Fruit fly (Drosophila melanogaster) whole organism, embryonic: Measurements from ENCODE around the gene Pif1A.
A peak's percentile ranks its signal among the peaks of the same experiment; 100 is the strongest.

ENCODE experiments used
- CG1024 ChIP-seq: fragments of 200-800 bp; sonication (Bioruptor generic); IDR thresholded peaks from 2 replicates; pipeline ENCODE4 v1.3.6; 2022; ENCODE audit warnings: missing biosample characterization, missing genetic modification characterization
- CG10321 ChIP-seq: fragments of 200-800 bp; sonication (Bioruptor generic); IDR thresholded peaks from 2 replicates; pipeline ENCODE4 v1.3.6; 2022; ENCODE audit warnings: missing biosample characterization, missing genetic modification characterization
- CG10462 ChIP-seq: fragments of 200-800 bp; sonication (Bioruptor generic); optimal IDR thresholded peaks from 2 replicates; lab custom pipeline; 2016; ENCODE audit warnings: missing biosample characterization, missing genetic modification characterization
- CG11504 ChIP-seq: fragments of 200-800 bp; sonication (Bioruptor generic); optimal IDR thresholded peaks from 3 replicates; lab custom pipeline; 2019; ENCODE audit warnings: missing biosample characterization, mild to moderate bottlenecking, missing genetic modification characterization, moderate library complexity
- CG11723 ChIP-seq: fragments of 200-800 bp; sonication (Bioruptor generic); optimal IDR thresholded peaks from 2 replicates; lab custom pipeline; 2017; ENCODE audit warnings: missing biosample characterization, mild to moderate bottlenecking, missing genetic modification characterization
- CG12659 ChIP-seq: fragments of 200-800 bp; sonication (Bioruptor generic); optimal IDR thresholded peaks from 3 replicates; lab custom pipeline; 2017; ENCODE audit warnings: mild to moderate bottlenecking, missing biosample characterization, missing genetic modification reagents, missing genetic modification characterization
- CG13894 ChIP-seq: fragments of 200-800 bp; sonication (Bioruptor generic); optimal IDR thresholded peaks from 3 replicates; lab custom pipeline; 2018; ENCODE audit warnings: missing biosample characterization, mild to moderate bottlenecking, missing genetic modification characterization, moderate library complexity
- CG14050 ChIP-seq: fragments of 200-800 bp; sonication (Bioruptor generic); IDR thresholded peaks from 3 replicates; pipeline ENCODE4 v1.3.6; 2022; ENCODE audit warnings: missing biosample characterization, missing genetic modification characterization
- CG14860 ChIP-seq: fragments of 200-800 bp; sonication (Bioruptor generic); IDR thresholded peaks from 3 replicates; pipeline ENCODE4 v1.3.6; 2022; ENCODE audit warnings: missing biosample characterization, missing genetic modification characterization; ENCODE audit not compliant: partially characterized antibody
- CG15073 ChIP-seq: fragments of 200-800 bp; sonication (Bioruptor generic); optimal IDR thresholded peaks from 2 replicates; lab custom pipeline; 2016; ENCODE audit warnings: missing biosample characterization, missing genetic modification characterization
- CG1647 ChIP-seq: fragments of 200-800 bp; sonication (Bioruptor generic); optimal IDR thresholded peaks from 3 replicates; lab custom pipeline; 2016; ENCODE audit warnings: missing biosample characterization, missing genetic modification characterization
- CG16815 ChIP-seq: fragments of 200-800 bp; sonication (Bioruptor generic); optimal IDR thresholded peaks from 3 replicates; lab custom pipeline; 2017; ENCODE audit warnings: missing biosample characterization, mild to moderate bottlenecking, missing genetic modification characterization
- CG2129 ChIP-seq: fragments of 200-800 bp; sonication (Bioruptor generic); IDR thresholded peaks from 2 replicates; pipeline ENCODE4 v1.3.6; 2022; ENCODE audit warnings: missing biosample characterization, missing genetic modification characterization; ENCODE audit not compliant: partially characterized antibody
- CG2199 ChIP-seq: fragments of 200-800 bp; sonication (Bioruptor generic); IDR thresholded peaks from 3 replicates; pipeline ENCODE4 v1.3.6; 2022; ENCODE audit warnings: missing biosample characterization, missing genetic modification characterization
- CG4820 ChIP-seq: fragments of 200-800 bp; sonication (Bioruptor generic); optimal IDR thresholded peaks from 3 replicates; lab custom pipeline; 2016; ENCODE audit warnings: missing biosample characterization, missing genetic modification characterization
- CG4854 ChIP-seq: fragments of 200-800 bp; sonication (Bioruptor generic); optimal IDR thresholded peaks from 2 replicates; lab custom pipeline; 2016; ENCODE audit warnings: missing biosample characterization, missing genetic modification characterization, inconsistent platforms
- CG5180 ChIP-seq: fragments of 200-800 bp; sonication (Bioruptor generic); optimal IDR thresholded peaks from 3 replicates; lab custom pipeline; 2017; ENCODE audit warnings: missing biosample characterization, missing genetic modification characterization, mild to moderate bottlenecking, moderate library complexity, missing genetic modification reagents
- CG5245 ChIP-seq: fragments of 200-800 bp; sonication (Bioruptor generic); optimal IDR thresholded peaks from 3 replicates; lab custom pipeline; 2016; ENCODE audit warnings: missing biosample characterization, missing genetic modification characterization
- CG6689 ChIP-seq: fragments of 200-800 bp; sonication (Bioruptor generic); IDR thresholded peaks from 2 replicates; pipeline ENCODE4 v1.3.6; 2022; ENCODE audit warnings: missing biosample characterization, missing genetic modification characterization
- CG8924 ChIP-seq: fragments of 200-800 bp; optimal IDR thresholded peaks from 3 replicates; lab custom pipeline; 2019; ENCODE audit warnings: missing biosample characterization, mild to moderate bottlenecking, missing genetic modification characterization, moderate library complexity
- CG9932 ChIP-seq: fragments of 200-800 bp; sonication (Bioruptor generic); IDR thresholded peaks from 2 replicates; pipeline ENCODE4 v1.3.6; 2022; ENCODE audit warnings: missing biosample characterization, missing genetic modification characterization
- D ChIP-seq, 2 experiments: fragments of 200-800 bp in 1 of 2; fragments of >200 bp in 1 of 2; sonication (Bioruptor generic) in 1 of 2; optimal IDR thresholded peaks; 2 replicates in 1 of 2; 3 replicates in 1 of 2; lab custom pipeline; 2017; ENCODE audit warnings: mild to moderate bottlenecking in 1 of 2, missing biosample characterization in 1 of 2, missing genetic modification characterization in 1 of 2, missing genetic modification reagents in 1 of 2
- Dip2 ChIP-seq: fragments of 200-800 bp; sonication (Bioruptor generic); IDR thresholded peaks from 2 replicates; pipeline ENCODE4 v1.3.6; 2022; ENCODE audit warnings: missing biosample characterization, missing genetic modification characterization
- Dref ChIP-seq: fragments of 200-800 bp; sonication (Bioruptor generic); IDR thresholded peaks from 2 replicates; pipeline ENCODE4 v1.3.6; 2022; ENCODE audit warnings: missing biosample characterization, missing genetic modification characterization
- E2f1 ChIP-seq: fragments of 200-800 bp; sonication (Bioruptor generic); IDR thresholded peaks from 2 replicates; pipeline ENCODE4 v1.3.6; 2022; ENCODE audit warnings: missing biosample characterization, missing genetic modification characterization
- Gsc ChIP-seq: fragments of 200-800 bp; sonication (Bioruptor generic); IDR thresholded peaks from 2 replicates; pipeline ENCODE4 v1.3.6; 2022; ENCODE audit warnings: missing biosample characterization, missing genetic modification characterization
- Jarid2 ChIP-seq: fragments of 200-800 bp; sonication (Bioruptor generic); optimal IDR thresholded peaks from 3 replicates; lab custom pipeline; 2017; ENCODE audit warnings: mild to moderate bottlenecking, missing biosample characterization, missing genetic modification reagents, missing genetic modification characterization
- Kr ChIP-seq: fragments of 200-800 bp; sonication (Bioruptor generic); optimal IDR thresholded peaks from 2 replicates; lab custom pipeline; 2017; ENCODE audit warnings: missing biosample characterization, mild to moderate bottlenecking, missing genetic modification characterization
- MBD-R2 ChIP-seq: fragments of 200-800 bp; sonication (Bioruptor generic); IDR thresholded peaks from 2 replicates; pipeline ENCODE4 v1.3.6; 2022; ENCODE audit warnings: missing biosample characterization, missing genetic modification characterization
- Med ChIP-seq: fragments of 200-800 bp; sonication (Bioruptor generic); peaks from one replicate; lab custom pipeline; 2016; ENCODE audit warnings: missing biosample characterization, missing genetic modification characterization, mild to moderate bottlenecking, inconsistent platforms, moderate library complexity
- Sin3A ChIP-seq: fragments of >200 bp; optimal IDR thresholded peaks from 2 replicates; lab custom pipeline; 2018
- ase ChIP-seq: fragments of 200-800 bp; sonication (Bioruptor generic); IDR thresholded peaks from 3 replicates; pipeline ENCODE4 v1.3.6; 2022; ENCODE audit warnings: missing biosample characterization, missing genetic modification characterization
- caup ChIP-seq: fragments of 200-800 bp; sonication (Bioruptor generic); optimal IDR thresholded peaks from 3 replicates; lab custom pipeline; 2017; ENCODE audit warnings: missing biosample characterization, mild to moderate bottlenecking, missing genetic modification characterization, moderate library complexity; ENCODE audit not compliant: severe bottlenecking
- chn ChIP-seq: fragments of 200-800 bp; sonication (Bioruptor generic); optimal IDR thresholded peaks from 2 replicates; lab custom pipeline; 2016; ENCODE audit warnings: missing biosample characterization, missing genetic modification characterization
- corto ChIP-seq: fragments of 200-800 bp; sonication (Bioruptor generic); optimal IDR thresholded peaks from 2 replicates; lab custom pipeline; 2016; ENCODE audit warnings: missing biosample characterization, mild to moderate bottlenecking, missing genetic modification characterization, moderate library complexity
- ems ChIP-seq: fragments of 200-800 bp; sonication (Bioruptor generic); optimal IDR thresholded peaks from 3 replicates; lab custom pipeline; 2016; ENCODE audit warnings: missing biosample characterization, missing genetic modification characterization
- exex ChIP-seq: fragments of 200-800 bp; sonication (Bioruptor generic); optimal IDR thresholded peaks from 4 replicates; lab custom pipeline; 2018; ENCODE audit warnings: missing biosample characterization, mild to moderate bottlenecking, missing genetic modification characterization, moderate library complexity
- gcm ChIP-seq: fragments of 200-800 bp; sonication (Bioruptor generic); optimal IDR thresholded peaks from 2 replicates; lab custom pipeline; 2019; ENCODE audit warnings: missing biosample characterization, mild to moderate bottlenecking, missing genetic modification characterization, moderate library complexity
- maf-S ChIP-seq: fragments of 200-800 bp; sonication (Bioruptor generic); optimal IDR thresholded peaks from 2 replicates; lab custom pipeline; 2016; ENCODE audit warnings: missing biosample characterization, missing genetic modification characterization
- schlank ChIP-seq: fragments of 200-800 bp; sonication (Bioruptor generic); optimal IDR thresholded peaks from 2 replicates; lab custom pipeline; 2018; ENCODE audit warnings: missing biosample characterization, mild to moderate bottlenecking, missing genetic modification characterization
- sna ChIP-seq: fragments of 200-800 bp; sonication (Bioruptor generic); IDR thresholded peaks from 2 replicates; pipeline ENCODE4 v1.3.6; 2022; ENCODE audit warnings: missing biosample characterization, missing genetic modification characterization; ENCODE audit not compliant: partially characterized antibody
- so ChIP-seq: fragments of 200-800 bp; sonication (Bioruptor generic); IDR thresholded peaks from 3 replicates; pipeline ENCODE4 v1.3.6; 2022; ENCODE audit warnings: missing biosample characterization, missing genetic modification characterization
- tgo ChIP-seq: fragments of 200-800 bp; sonication (Bioruptor generic); IDR thresholded peaks from 3 replicates; pipeline ENCODE4 v1.3.6; 2022; ENCODE audit warnings: missing biosample characterization, missing genetic modification characterization
- tll ChIP-seq, 2 experiments: fragments of 200-800 bp in 1 of 2; fragments of >200 bp in 1 of 2; sonication (Bioruptor generic) in 1 of 2; optimal IDR thresholded peaks; 2 replicates each; lab custom pipeline; 2017 to 2019; ENCODE audit warnings: missing biosample characterization in 2 of 2, missing genetic modification characterization in 2 of 2, mild to moderate bottlenecking in 1 of 2, moderate library complexity in 1 of 2
- tna ChIP-seq: fragments of 200-800 bp; sonication (Bioruptor generic); IDR thresholded peaks from 2 replicates; pipeline ENCODE4 v1.3.6; 2022; ENCODE audit warnings: missing biosample characterization, missing genetic modification characterization; ENCODE audit not compliant: partially characterized antibody
- twi ChIP-seq: fragments of 200-800 bp; optimal IDR thresholded peaks from 2 replicates; lab custom pipeline; 2019; ENCODE audit warnings: missing biosample characterization, mild to moderate bottlenecking, missing genetic modification characterization, moderate library complexity
- wor ChIP-seq: fragments of 200-800 bp; sonication (Bioruptor generic); IDR thresholded peaks from 2 replicates; pipeline ENCODE4 v1.3.6; 2022; ENCODE audit warnings: missing biosample characterization, missing genetic modification characterization
- zen ChIP-seq: fragments of 200-800 bp; sonication (Bioruptor generic); optimal IDR thresholded peaks from 3 replicates; lab custom pipeline; 2018; ENCODE audit warnings: missing biosample characterization, mild to moderate bottlenecking, missing genetic modification characterization, moderate library complexity
- zfh1 ChIP-seq: fragments of 200-800 bp; sonication (Bioruptor generic); IDR thresholded peaks from 3 replicates; pipeline ENCODE4 v1.3.6; 2022; ENCODE audit warnings: missing biosample characterization, missing genetic modification characterization

The Pif1A gene

dm6 chr3R:8850616-8851015 lies 49.6 kb upstream of the Pif1A start (continued):
- TF ChIP-seq CG9932 (GFP tag; lab: Robert Waterston, UW) (no peak), Sin3A (no peak), gcm (GFP tag; lab: Kevin White, UChicago) (no peak), corto (GFP tag; lab: Kevin White, UChicago) (no peak), tll (GFP tag; optimal IDR thresholded peaks at IDR 0.05; lab: Kevin White, UChicago) (peak in 1 of 2 experiments; percentile 94), tna (GFP tag; lab: Robert Waterston, UW) (no peak), Med (GFP tag; lab: Kevin White, UChicago) (peak; percentile 39), Kr (GFP tag; lab: Kevin White, UChicago) (peak; percentile 0), CG10321 (GFP tag; lab: Robert Waterston, UW) (no peak), CG5245 (GFP tag; lab: Kevin White, UChicago) (no peak), maf-S (GFP tag; lab: Kevin White, UChicago) (no peak), E2f1 (GFP tag; lab: Robert Waterston, UW) (no peak), CG13894 (tag; lab: Kevin White, UChicago) (no peak), Dref (GFP tag; lab: Robert Waterston, UW) (no peak), CG10462 (no peak), Jarid2 (GFP tag; lab: Kevin White, UChicago) (no peak), CG16815 (GFP tag; lab: Kevin White, UChicago) (no peak), tgo (no peak), CG4854 (GFP tag; lab: Kevin White, UChicago) (no peak), CG11504 (tag; lab: Kevin White, UChicago) (no peak), exex (tag; lab: Kevin White, UChicago) (no peak), CG12659 (GFP tag; lab: Kevin White, UChicago) (no peak), zen (tag; lab: Kevin White, UChicago) (peak; percentile 35), Gsc (GFP tag; lab: Robert Waterston, UW) (no peak), CG8924 (peak; percentile 20), sna (GFP tag; lab: Robert Waterston, UW) (no peak), caup (GFP tag; lab: Kevin White, UChicago) (no peak), so (GFP tag; lab: Robert Waterston, UW) (no peak), CG1647 (GFP tag; lab: Kevin White, UChicago) (no peak), ems (GFP tag; lab: Kevin White, UChicago) (no peak), twi (tag; lab: Kevin White, UChicago) (peak; percentile 87), CG11723 (GFP tag; lab: Kevin White, UChicago) (no peak), CG1024 (GFP tag; lab: Robert Waterston, UW) (no peak)
- TF ChIP-seq, all 482 proteins: peak for 14

- TF ChIP-seq Dip2 (GFP tag; lab: Robert Waterston, UW) (no peak), CG15073 (GFP tag; lab: Kevin White, UChicago) (no peak), wor (no peak), CG14050 (GFP tag; lab: Robert Waterston, UW) (no peak), CG2129 (GFP tag; lab: Robert Waterston, UW) (no peak), chn (GFP tag; lab: Kevin White, UChicago) (peak; percentile 12), CG4820 (GFP tag; lab: Kevin White, UChicago) (peak; percentile 41), CG6689 (GFP tag; lab: Robert Waterston, UW) (0 out of 2 replicates have a peak, but pooled peaks have one; percentile 21), CG5180 (GFP tag; lab: Kevin White, UChicago) (no peak), CG14860 (GFP tag; lab: Robert Waterston, UW) (no peak), CG2199 (GFP tag; lab: Robert Waterston, UW) (peak; percentile 100), CG9932 (GFP tag; lab: Robert Waterston, UW) (no peak), zfh1 (GFP tag; lab: Robert Waterston, UW) (peak; percentile 63; the same call in 1 of the 3 replicates), ase (GFP tag; lab: Robert Waterston, UW) (no peak), D (optimal IDR thresholded peaks at IDR 0.05; lab: Kevin White, UChicago) (no peak), D (GFP tag; optimal IDR thresholded peaks at IDR 0.05; lab: Kevin White, UChicago) (no peak), MBD-R2 (GFP tag; lab: Robert Waterston, UW) (no peak), schlank (tag; lab: Kevin White, UChicago) (no peak)
Observed at dm6 chr3R:8849373-8850228, 48.6 kb upstream of the Pif1A start.
